Fruit fly (Drosophila melanogaster): ENCODE results near the gene CG32270.

DNA sequence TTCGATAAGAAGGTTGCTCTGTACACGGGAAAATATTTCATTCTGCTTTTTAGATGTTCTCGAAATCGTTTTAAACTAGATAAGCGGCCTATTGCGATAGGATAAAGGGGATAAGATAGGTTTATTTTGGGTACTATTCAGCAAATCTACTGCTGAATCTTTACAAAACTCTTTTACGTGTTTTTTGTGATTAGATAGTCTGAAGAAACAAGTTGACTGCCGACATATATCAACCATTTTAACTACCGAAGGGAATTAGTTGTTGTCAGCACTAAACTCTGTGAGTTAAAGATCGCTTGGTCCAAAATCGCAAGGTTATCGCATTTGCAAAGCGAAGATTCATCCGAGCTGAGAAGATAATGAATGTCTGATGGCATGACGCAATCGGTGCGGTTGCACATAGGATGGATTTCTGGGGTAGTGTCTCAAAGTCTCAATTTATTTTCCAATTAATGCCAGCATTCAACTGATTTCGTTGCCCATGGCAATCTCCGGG is 42.5 kb downstream of the CG32270 start, which contains the start of gene Asciz:
- TF ChIP-seq Fer3 (tag; optimal IDR thresholded peaks at IDR 0.05) (no peak), h (optimal IDR thresholded peaks at IDR 0.05) (no peak), CG6175 (GFP tag; IDR thresholded peaks at IDR 0.05) (no peak), GATAe (GFP tag; conservative IDR thresholded peaks at IDR 0.05) (no peak), CG31365 (tag; optimal IDR thresholded peaks at IDR 0.05) (no peak), lola (GFP tag; optimal IDR thresholded peaks at IDR 0.05) (no peak), Tbp (GFP tag; optimal IDR thresholded peaks at IDR 0.05) (no peak), CG5180 (GFP tag; optimal IDR thresholded peaks at IDR 0.05) (no peak), CG8089 (GFP tag; optimal IDR thresholded peaks at IDR 0.05) (no peak)
